Fruit fly (Drosophila melanogaster) whole organism, embryonic: ENCODE data around the gene CG31809.

Experiments used
- ATbp ChIP-seq: fragments of 200-800 bp; sonication (Bioruptor generic); optimal IDR thresholded peaks from 2 replicates; lab custom pipeline; 2017; ENCODE audit warnings: missing biosample characterization, mild to moderate bottlenecking, missing genetic modification characterization, missing genetic modification reagents
- B-H2 ChIP-seq: fragments of 200-800 bp; sonication (Bioruptor generic); optimal IDR thresholded peaks from 2 replicates; lab custom pipeline; 2018; ENCODE audit warnings: missing biosample characterization, mild to moderate bottlenecking, missing genetic modification characterization
- BEAF-32 ChIP-seq: fragments of 200-800 bp; sonication (Bioruptor generic); optimal IDR thresholded peaks from 3 replicates; lab custom pipeline; 2017; ENCODE audit warnings: missing biosample characterization, missing genetic modification characterization, mild to moderate bottlenecking, moderate library complexity, missing genetic modification reagents
- Bdp1 ChIP-seq: fragments of 200-800 bp; sonication (Bioruptor generic); optimal IDR thresholded peaks from 3 replicates; lab custom pipeline; 2016; ENCODE audit warnings: missing biosample characterization, missing genetic modification characterization
- BtbVII ChIP-seq: fragments of 200-800 bp; sonication (Bioruptor generic); optimal IDR thresholded peaks from 3 replicates; lab custom pipeline; 2017; ENCODE audit warnings: missing biosample characterization, mild to moderate bottlenecking, missing genetic modification characterization
- CG10147 ChIP-seq: fragments of 200-800 bp; sonication (Bioruptor generic); optimal IDR thresholded peaks from 2 replicates; lab custom pipeline; 2019; ENCODE audit warnings: missing biosample characterization, mild to moderate bottlenecking, missing genetic modification characterization, moderate library complexity
- CG10209 ChIP-seq: fragments of 200-800 bp; sonication (Bioruptor generic); optimal IDR thresholded peaks from 3 replicates; lab custom pipeline; 2017; ENCODE audit warnings: missing biosample characterization, mild to moderate bottlenecking, missing genetic modification characterization, missing genetic modification reagents
- CG10543 ChIP-seq: fragments of 200-800 bp; sonication (Bioruptor generic); optimal IDR thresholded peaks from 3 replicates; lab custom pipeline; 2017; ENCODE audit warnings: missing biosample characterization, mild to moderate bottlenecking, missing genetic modification characterization, moderate library complexity
- CG12071 ChIP-seq: fragments of 200-800 bp; sonication (Bioruptor generic); optimal IDR thresholded peaks from 3 replicates; lab custom pipeline; 2018; ENCODE audit warnings: missing biosample characterization, mild to moderate bottlenecking, missing genetic modification characterization
- CG12299 ChIP-seq: fragments of 200-800 bp; sonication (Bioruptor generic); optimal IDR thresholded peaks from 2 replicates; lab custom pipeline; 2018; ENCODE audit warnings: missing biosample characterization, mild to moderate bottlenecking, missing genetic modification characterization
- CG13296 ChIP-seq: fragments of 200-800 bp; sonication (Bioruptor generic); optimal IDR thresholded peaks from 3 replicates; lab custom pipeline; 2018; ENCODE audit warnings: missing biosample characterization, mild to moderate bottlenecking, missing genetic modification characterization
- CG13424 ChIP-seq: fragments of 200-800 bp; sonication (Bioruptor generic); optimal IDR thresholded peaks from 2 replicates; lab custom pipeline; 2019; ENCODE audit warnings: missing biosample characterization, mild to moderate bottlenecking, missing genetic modification characterization, moderate library complexity
- CG13894 ChIP-seq: fragments of 200-800 bp; sonication (Bioruptor generic); optimal IDR thresholded peaks from 3 replicates; lab custom pipeline; 2018; ENCODE audit warnings: missing biosample characterization, mild to moderate bottlenecking, missing genetic modification characterization, moderate library complexity
- CG14014 ChIP-seq: fragments of 200-800 bp; sonication (Bioruptor generic); IDR thresholded peaks from 2 replicates; pipeline ENCODE4 v1.3.6; 2022; ENCODE audit warnings: missing biosample characterization, missing genetic modification characterization
- CG15269 ChIP-seq: fragments of 200-800 bp; sonication (Bioruptor generic); optimal IDR thresholded peaks from 2 replicates; lab custom pipeline; 2018; ENCODE audit warnings: missing biosample characterization, mild to moderate bottlenecking, missing genetic modification characterization, moderate library complexity
- CG17612 ChIP-seq: fragments of 200-800 bp; sonication (Bioruptor generic); IDR thresholded peaks from 2 replicates; pipeline ENCODE4 v1.3.6; 2022; ENCODE audit warnings: missing biosample characterization, missing genetic modification characterization
- CG18599 ChIP-seq: fragments of 200-800 bp; sonication (Bioruptor generic); optimal IDR thresholded peaks from 3 replicates; lab custom pipeline; 2017; ENCODE audit warnings: missing biosample characterization, missing genetic modification characterization, mild to moderate bottlenecking, moderate library complexity, missing genetic modification reagents
- CG2712 ChIP-seq: fragments of 200-800 bp; optimal IDR thresholded peaks from 3 replicates; lab custom pipeline; 2019; ENCODE audit warnings: missing biosample characterization, mild to moderate bottlenecking, missing genetic modification characterization, moderate library complexity
- CG3995 ChIP-seq: fragments of 200-800 bp; sonication (Bioruptor generic); optimal IDR thresholded peaks from 3 replicates; lab custom pipeline; 2016; ENCODE audit warnings: missing biosample characterization, missing genetic modification characterization
- CG4328 ChIP-seq: fragments of 200-800 bp; sonication (Bioruptor generic); optimal IDR thresholded peaks from 3 replicates; lab custom pipeline; 2017; ENCODE audit warnings: missing biosample characterization, missing genetic modification reagents, missing genetic modification characterization
- CG4854 ChIP-seq: fragments of 200-800 bp; sonication (Bioruptor generic); optimal IDR thresholded peaks from 2 replicates; lab custom pipeline; 2016; ENCODE audit warnings: missing biosample characterization, missing genetic modification characterization, inconsistent platforms
- CG5180 ChIP-seq: fragments of 200-800 bp; sonication (Bioruptor generic); optimal IDR thresholded peaks from 3 replicates; lab custom pipeline; 2017; ENCODE audit warnings: missing biosample characterization, missing genetic modification characterization, mild to moderate bottlenecking, moderate library complexity, missing genetic modification reagents
- CG8281 ChIP-seq: fragments of 200-800 bp; sonication (Bioruptor generic); optimal IDR thresholded peaks from 2 replicates; lab custom pipeline; 2018; ENCODE audit warnings: missing biosample characterization, mild to moderate bottlenecking, missing genetic modification characterization, moderate library complexity
- CoRest ChIP-seq: fragments of 200-800 bp; sonication (Bioruptor generic); optimal IDR thresholded peaks from 3 replicates; lab custom pipeline; 2018; ENCODE audit warnings: missing biosample characterization, mild to moderate bottlenecking, missing genetic modification characterization, moderate library complexity
- Dek ChIP-seq: fragments of 200-800 bp; sonication (Bioruptor generic); optimal IDR thresholded peaks from 3 replicates; lab custom pipeline; 2019; ENCODE audit warnings: missing biosample characterization, mild to moderate bottlenecking, missing genetic modification characterization, moderate library complexity
- Fer2 ChIP-seq: fragments of 200-800 bp; sonication (Bioruptor generic); optimal IDR thresholded peaks from 2 replicates; lab custom pipeline; 2018; ENCODE audit warnings: missing biosample characterization, mild to moderate bottlenecking, missing genetic modification characterization, moderate library complexity
- GATAe ChIP-seq: fragments of 200-800 bp; sonication (Bioruptor generic); conservative IDR thresholded peaks from 2 replicates; pipeline ENCODE4 v1.3.6; 2022; ENCODE audit warnings: missing biosample characterization, missing genetic modification characterization
- HHEX ChIP-seq: fragments of 200-800 bp; sonication (Bioruptor generic); optimal IDR thresholded peaks from 3 replicates; lab custom pipeline; 2017; ENCODE audit warnings: missing biosample characterization, mild to moderate bottlenecking, missing genetic modification characterization, missing genetic modification reagents
- HLH4C ChIP-seq: fragments of 200-800 bp; sonication (Bioruptor generic); IDR thresholded peaks from 3 replicates; pipeline ENCODE4 v1.3.6; 2022; ENCODE audit warnings: missing biosample characterization, missing genetic modification characterization; ENCODE audit not compliant: partially characterized antibody
- Hand ChIP-seq: fragments of 200-800 bp; sonication (Bioruptor generic); optimal IDR thresholded peaks from 2 replicates; lab custom pipeline; 2017; ENCODE audit warnings: mild to moderate bottlenecking, missing biosample characterization, missing genetic modification reagents, missing genetic modification characterization
- Hr78 ChIP-seq, 2 experiments: fragments of 200-800 bp in 1 of 2; fragments of >200 bp in 1 of 2; sonication (Bioruptor generic) in 1 of 2; optimal IDR thresholded peaks; 2 replicates each; lab custom pipeline; 2017 to 2019; ENCODE audit warnings: missing biosample characterization in 2 of 2, missing genetic modification characterization in 2 of 2, mild to moderate bottlenecking in 1 of 2, moderate library complexity in 1 of 2
- Mad ChIP-seq: fragments of 200-800 bp; sonication (Bioruptor generic); optimal IDR thresholded peaks from 2 replicates; lab custom pipeline; 2016; ENCODE audit warnings: missing biosample characterization, missing genetic modification characterization
- Nf-YB ChIP-seq: fragments of 200-800 bp; sonication (Bioruptor generic); optimal IDR thresholded peaks from 3 replicates; lab custom pipeline; 2019; ENCODE audit warnings: missing biosample characterization, mild to moderate bottlenecking, missing genetic modification characterization, moderate library complexity
- da ChIP-seq: fragments of 200-800 bp; sonication (Bioruptor generic); optimal IDR thresholded peaks from 2 replicates; lab custom pipeline; 2016; ENCODE audit warnings: missing biosample characterization, missing genetic modification characterization
- dan ChIP-seq: fragments of 200-800 bp; sonication (Bioruptor generic); IDR thresholded peaks from 2 replicates; pipeline ENCODE4 v1.3.6; 2022; ENCODE audit warnings: missing biosample characterization, missing genetic modification characterization
- exex ChIP-seq: fragments of 200-800 bp; sonication (Bioruptor generic); optimal IDR thresholded peaks from 4 replicates; lab custom pipeline; 2018; ENCODE audit warnings: missing biosample characterization, mild to moderate bottlenecking, missing genetic modification characterization, moderate library complexity
- fd3F ChIP-seq: fragments of 200-800 bp; sonication (Bioruptor generic); optimal IDR thresholded peaks from 2 replicates; lab custom pipeline; 2018; ENCODE audit warnings: missing biosample characterization, mild to moderate bottlenecking, missing genetic modification characterization, moderate library complexity
- ftz-f1 ChIP-seq: fragments of 200-800 bp; sonication (Bioruptor generic); optimal IDR thresholded peaks from 2 replicates; lab custom pipeline; 2016; ENCODE audit warnings: missing biosample characterization, missing genetic modification characterization
- gem ChIP-seq: fragments of 200-800 bp; sonication (Bioruptor generic); optimal IDR thresholded peaks from 2 replicates; lab custom pipeline; 2019; ENCODE audit warnings: missing biosample characterization, mild to moderate bottlenecking, missing genetic modification characterization, moderate library complexity
- kni ChIP-seq: fragments of 200-800 bp; sonication (Bioruptor generic); optimal IDR thresholded peaks from 3 replicates; lab custom pipeline; 2017; ENCODE audit warnings: mild to moderate bottlenecking, missing biosample characterization, missing genetic modification reagents, missing genetic modification characterization
- lbe ChIP-seq: fragments of 200-800 bp; sonication (Bioruptor generic); optimal IDR thresholded peaks from 2 replicates; lab custom pipeline; 2016; ENCODE audit warnings: missing biosample characterization, mild to moderate bottlenecking, missing genetic modification characterization
- sd ChIP-seq: fragments of 200-800 bp; sonication (Bioruptor generic); optimal IDR thresholded peaks from 3 replicates; lab custom pipeline; 2018; ENCODE audit warnings: missing biosample characterization, mild to moderate bottlenecking, missing genetic modification characterization, moderate library complexity
- sug ChIP-seq: fragments of 200-800 bp; optimal IDR thresholded peaks from 2 replicates; lab custom pipeline; 2019; ENCODE audit warnings: missing biosample characterization, mild to moderate bottlenecking, missing genetic modification characterization, moderate library complexity
- tap ChIP-seq: fragments of 200-800 bp; optimal IDR thresholded peaks from 3 replicates; lab custom pipeline; 2019; ENCODE audit warnings: missing biosample characterization, mild to moderate bottlenecking, missing genetic modification characterization, moderate library complexity
- trh ChIP-seq: fragments of 200-800 bp; sonication (Bioruptor generic); optimal IDR thresholded peaks from 2 replicates; lab custom pipeline; 2016; ENCODE audit warnings: missing biosample characterization, missing genetic modification characterization
- tx ChIP-seq: fragments of 200-800 bp; sonication (Bioruptor generic); optimal IDR thresholded peaks from 2 replicates; lab custom pipeline; 2016; ENCODE audit warnings: missing biosample characterization, missing genetic modification characterization
- unpg ChIP-seq: fragments of 200-800 bp; sonication (Bioruptor generic); optimal IDR thresholded peaks from 3 replicates; lab custom pipeline; 2018; ENCODE audit warnings: missing biosample characterization, mild to moderate bottlenecking, missing genetic modification characterization, moderate library complexity
- wek ChIP-seq: fragments of 200-800 bp; sonication (Bioruptor generic); optimal IDR thresholded peaks from 3 replicates; lab custom pipeline; 2018; ENCODE audit warnings: missing biosample characterization, mild to moderate bottlenecking, missing genetic modification characterization, moderate library complexity
- zen2 ChIP-seq: fragments of 200-800 bp; sonication (Bioruptor generic); IDR thresholded peaks from 3 replicates; pipeline ENCODE4 v1.3.6; 2022; ENCODE audit warnings: missing biosample characterization, missing genetic modification characterization; ENCODE audit not compliant: partially characterized antibody

Gene CG31809

dm6 chr2L:16819714-16820113 lies 38.8 kb downstream of the CG31809 start (continued):
- TF ChIP-seq CG4328 (GFP tag; lab: Kevin White, UChicago): no peak
- TF ChIP-seq ftz-f1 (GFP tag; lab: Kevin White, UChicago): no peak
- no peak for TF ChIP-seq wek
- peak; percentile 13 for TF ChIP-seq tap (tag; lab: Kevin White, UChicago)
- peak; percentile 5 for TF ChIP-seq Dek
- peak; percentile 28 for TF ChIP-seq CG10147 (GFP tag; lab: Kevin White, UChicago)
- TF ChIP-seq kni (GFP tag; lab: Kevin White, UChicago): no peak
- no peak for TF ChIP-seq Bdp1 (GFP tag; lab: Kevin White, UChicago)
- peak; percentile 48 for TF ChIP-seq CG15269 (tag; lab: Kevin White, UChicago)
- TF ChIP-seq da (GFP tag; lab: Kevin White, UChicago): no peak
- peak; percentile 27 for TF ChIP-seq HHEX (GFP tag; lab: Kevin White, UChicago)
- no peak for TF ChIP-seq tx (GFP tag; lab: Kevin White, UChicago)
- TF ChIP-seq CG18599 (GFP tag; lab: Kevin White, UChicago): peak; percentile 36
- peak; percentile 79 for TF ChIP-seq CG13296 (GFP tag; lab: Kevin White, UChicago)
- no peak for TF ChIP-seq CG4854 (GFP tag; lab: Kevin White, UChicago)
- peak; percentile 40; the same call in 1 of the 2 replicates for TF ChIP-seq CG14014 (GFP tag; lab: Robert Waterston, UW)
- TF ChIP-seq Nf-YB (GFP tag; lab: Kevin White, UChicago): peak; percentile 36
- TF ChIP-seq sug: peak; percentile 83
- peak; percentile 98 for TF ChIP-seq sd (tag; lab: Kevin White, UChicago)
- no peak for TF ChIP-seq trh (GFP tag; lab: Kevin White, UChicago)
- TF ChIP-seq CG13424 (tag; lab: Kevin White, UChicago): peak; percentile 17
- TF ChIP-seq BtbVII (GFP tag; lab: Kevin White, UChicago): peak; percentile 57
- peak; percentile 52 for TF ChIP-seq CG10543
- TF ChIP-seq CG17612 (GFP tag; lab: Robert Waterston, UW): no peak
- TF ChIP-seq CG10209 (GFP tag; lab: Kevin White, UChicago): no peak
- TF ChIP-seq GATAe (GFP tag; lab: Robert Waterston, UW): peak; percentile 59
- peak; percentile 25 for TF ChIP-seq gem
- peak; percentile 15 for TF ChIP-seq ATbp
- TF ChIP-seq CG2712 (tag; lab: Kevin White, UChicago): no peak
- no peak for TF ChIP-seq dan (GFP tag; lab: Robert Waterston, UW)
- no peak for TF ChIP-seq CG3995
- TF ChIP-seq Hr78 (GFP tag; optimal IDR thresholded peaks at IDR 0.05; lab: Kevin White, UChicago): peak in 1 of 2 experiments; percentile 88
- peak; percentile 38 for TF ChIP-seq Fer2
- TF ChIP-seq HLH4C (GFP tag; lab: Robert Waterston, UW): no peak
- TF ChIP-seq CG8281 (tag; lab: Kevin White, UChicago): peak; percentile 8
- no peak for TF ChIP-seq CoRest (tag; lab: Kevin White, UChicago)
- TF ChIP-seq zen2: no peak
- peak; percentile 28 for TF ChIP-seq CG12071 (GFP tag; lab: Kevin White, UChicago)
- no peak for TF ChIP-seq CG5180 (GFP tag; lab: Kevin White, UChicago)
- TF ChIP-seq exex (tag; lab: Kevin White, UChicago): peak; percentile 97
- TF ChIP-seq CG13894 (tag; lab: Kevin White, UChicago): peak; percentile 86
- TF ChIP-seq Hand (GFP tag; lab: Kevin White, UChicago): peak; percentile 6
- peak; percentile 34 for TF ChIP-seq lbe (GFP tag; lab: Kevin White, UChicago)
- peak; percentile 32 for TF ChIP-seq CG12299 (tag; lab: Kevin White, UChicago)
- no peak for TF ChIP-seq Mad (GFP tag; lab: Kevin White, UChicago)
- peak; percentile 50 for TF ChIP-seq unpg
- TF ChIP-seq fd3F (GFP tag; lab: Kevin White, UChicago): peak; percentile 1
- peak; percentile 77 for TF ChIP-seq B-H2 (GFP tag; lab: Kevin White, UChicago)
- TF ChIP-seq BEAF-32: no peak
